Worm (Caenorhabditis elegans) whole organism, mixed stage, embryonic: ENCODE results near the gene K02A6.1.

ENCODE experiments used
- elt-1 ChIP-seq: sonication (generic microtip); optimal IDR thresholded peaks from 2 replicates; lab custom pipeline; 2017; ENCODE audit warnings: missing genetic modification characterization, mild to moderate bottlenecking, missing compliant biosample characterization, antibody characterized with exemption, moderate library complexity, borderline replicate concordance; ENCODE audit not compliant: insufficient read depth
- lsy-2 ChIP-seq: fragments of 150-350 bp; optimal IDR thresholded peaks from 2 replicates; lab custom pipeline; 2014; ENCODE audit warnings: missing biosample characterization, missing genetic modification characterization
- unc-62 ChIP-seq: fragments of 150-350 bp; optimal IDR thresholded peaks from 2 replicates; lab custom pipeline; 2014; ENCODE audit warnings: missing biosample characterization, missing genetic modification reagents, missing genetic modification characterization

DNA sequence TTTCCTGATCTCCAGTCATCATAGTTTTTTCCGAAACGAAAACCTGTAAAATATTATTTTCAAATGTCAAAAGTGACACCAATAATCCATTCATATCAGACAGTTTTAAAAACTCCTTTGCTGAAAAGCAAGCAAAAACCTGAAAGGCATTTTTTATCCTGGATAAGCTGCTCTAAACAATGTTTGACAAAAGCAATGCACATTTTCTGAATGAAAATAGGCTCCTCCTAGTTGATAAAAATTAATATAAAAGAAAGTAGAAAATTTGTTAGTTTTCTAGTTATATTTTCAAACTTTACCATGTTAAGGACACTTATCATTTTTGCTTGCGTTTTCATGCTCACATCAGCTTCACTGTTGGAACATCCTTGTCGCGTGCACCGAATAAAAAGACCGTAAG lies at the start of gene K02A6.1:
- TF ChIP-seq elt-1 (tag; lab: Kevin White, UChicago) = no peak
- no peak for TF ChIP-seq unc-62
- TF ChIP-seq lsy-2 (tag; lab: Kevin White, UChicago) = no peak
